Worm (Caenorhabditis elegans): ENCODE measurements around the gene C50E10.2.

ce11 chrII:12260538-12260937 lies 49.0 kb downstream of the C50E10.2 start:
- no peak for TF ChIP-seq F55B11.4 (tag; optimal IDR thresholded peaks at IDR 0.05; ENCODE audit: borderline replicate concordance, insufficient read depth)
- TF ChIP-seq snpc-4 (GFP tag; optimal IDR thresholded peaks at IDR 0.05) = no peak
- no peak for TF ChIP-seq snpc-4 (tag; optimal IDR thresholded peaks at IDR 0.05)
- no peak for TF ChIP-seq ceh-79 (tag; optimal IDR thresholded peaks at IDR 0.05)
- TF ChIP-seq somi-1 (GFP tag; optimal IDR thresholded peaks at IDR 0.05) = no peak
- TF ChIP-seq nhr-179 (tag; optimal IDR thresholded peaks at IDR 0.05) = no peak
- no peak for TF ChIP-seq dpff-1 (tag; optimal IDR thresholded peaks at IDR 0.05)
- no peak for TF ChIP-seq dpl-1 (GFP tag; optimal IDR thresholded peaks at IDR 0.05)
- no peak for TF ChIP-seq pha-4 (tag; optimal IDR thresholded peaks at IDR 0.05)
- TF ChIP-seq ama-1 (optimal IDR thresholded peaks at IDR 0.05) = no peak
- no peak for TF ChIP-seq ama-1 (GFP tag; optimal IDR thresholded peaks at IDR 0.05)
- no peak for TF ChIP-seq nfya-2 (GFP tag; IDR thresholded peaks at IDR 0.05)
- TF ChIP-seq zim-3 (tag; optimal IDR thresholded peaks at IDR 0.05) = no peak

All from whole organism, young adult.